Worm (Caenorhabditis elegans) whole organism, young adult: Measurements from ENCODE around the gene ugt-60.

Experiments used
- F10E7.11 ChIP-seq: sonication (generic microtip); optimal IDR thresholded peaks from 2 replicates; lab custom pipeline; 2017; ENCODE audit warnings: mild to moderate bottlenecking, missing genetic modification characterization, moderate library complexity, missing compliant biosample characterization
- F37B4.10 ChIP-seq: fragments of 200-800 bp; sonication (Bioruptor generic); IDR thresholded peaks from 2 replicates; pipeline ENCODE4 v1.3.6; 2022; ENCODE audit warnings: missing genetic modification characterization, missing compliant biosample characterization
- F39B2.1 ChIP-seq: fragments of 200-800 bp; sonication (Bioruptor generic); IDR thresholded peaks from 2 replicates; pipeline ENCODE4 v1.3.6; 2022; ENCODE audit warnings: missing genetic modification reagents, missing genetic modification characterization, missing compliant biosample characterization
- F52B5.7 ChIP-seq: sonication (generic microtip); optimal IDR thresholded peaks from 2 replicates; lab custom pipeline; 2016; ENCODE audit warnings: mild to moderate bottlenecking, missing genetic modification characterization, missing compliant biosample characterization
- F55B11.4 ChIP-seq: sonication (generic microtip); optimal IDR thresholded peaks from 2 replicates; lab custom pipeline; 2016; ENCODE audit warnings: missing compliant biosample characterization, missing genetic modification characterization, borderline replicate concordance; ENCODE audit not compliant: insufficient read depth
- K11D2.4 ChIP-seq: fragments of 200-800 bp; sonication (Bioruptor generic); IDR thresholded peaks from 2 replicates; pipeline ENCODE4 v1.3.6; 2022; ENCODE audit warnings: missing genetic modification reagents, missing genetic modification characterization, missing compliant biosample characterization
- K12H6.12 ChIP-seq: fragments of 200-800 bp; sonication (Bioruptor generic); optimal IDR thresholded peaks from 2 replicates; lab custom pipeline; 2018; ENCODE audit warnings: mild to moderate bottlenecking, missing genetic modification characterization, missing compliant biosample characterization
- T26A5.8 ChIP-seq: sonication (generic microtip); optimal IDR thresholded peaks from 2 replicates; lab custom pipeline; 2016; ENCODE audit warnings: missing genetic modification characterization, missing compliant biosample characterization
- Y53G8AR.9 ChIP-seq: fragments of 200-800 bp; sonication (Bioruptor generic); conservative IDR thresholded peaks from 2 replicates; pipeline ENCODE4 v1.3.6; 2022; ENCODE audit warnings: missing genetic modification reagents, missing genetic modification characterization, missing compliant biosample characterization
- Y67H2A.10 ChIP-seq: fragments of 200-800 bp; sonication (Bioruptor generic); conservative IDR thresholded peaks from 2 replicates; pipeline ENCODE4 v1.3.6; 2022; ENCODE audit warnings: missing genetic modification reagents, missing genetic modification characterization, missing compliant biosample characterization
- aptf-3 ChIP-seq: fragments of 200-800 bp; sonication (Bioruptor generic); IDR thresholded peaks from 2 replicates; pipeline ENCODE4 v1.3.6; 2022; ENCODE audit warnings: missing genetic modification characterization, missing compliant biosample characterization
- atf-7 ChIP-seq: sonication (generic microtip); optimal IDR thresholded peaks from 2 replicates; lab custom pipeline; 2017; ENCODE audit warnings: mild to moderate bottlenecking, missing genetic modification characterization, missing compliant biosample characterization
- attf-3 ChIP-seq: fragments of 200-800 bp; sonication (Bioruptor generic); conservative IDR thresholded peaks from 2 replicates; pipeline ENCODE4 v1.3.6; 2022; ENCODE audit warnings: missing genetic modification reagents, missing genetic modification characterization, missing compliant biosample characterization
- ccch-3 ChIP-seq: fragments of 200-800 bp; sonication (Bioruptor generic); optimal IDR thresholded peaks from 2 replicates; lab custom pipeline; 2018; ENCODE audit warnings: mild to moderate bottlenecking, missing genetic modification characterization, missing compliant biosample characterization
- cebp-2 ChIP-seq: fragments of 200-800 bp; sonication (Bioruptor generic); IDR thresholded peaks from 2 replicates; pipeline ENCODE4 v1.3.6; 2022; ENCODE audit warnings: missing genetic modification characterization, missing compliant biosample characterization
- ceh-40 ChIP-seq: fragments of 200-800 bp; sonication (Bioruptor generic); IDR thresholded peaks from 2 replicates; pipeline ENCODE4 v1.3.6; 2022; ENCODE audit warnings: missing genetic modification characterization, missing compliant biosample characterization
- ceh-58 ChIP-seq: fragments of 200-800 bp; sonication (Bioruptor generic); IDR thresholded peaks from 2 replicates; pipeline ENCODE4 v1.3.6; 2022; ENCODE audit warnings: missing genetic modification characterization, missing compliant biosample characterization
- ceh-79 ChIP-seq: sonication (generic microtip); optimal IDR thresholded peaks from 2 replicates; lab custom pipeline; 2017; ENCODE audit warnings: mild to moderate bottlenecking, missing genetic modification characterization, missing compliant biosample characterization
- ceh-91 ChIP-seq: fragments of 200-800 bp; sonication (Bioruptor generic); IDR thresholded peaks from 2 replicates; pipeline ENCODE4 v1.3.6; 2022; ENCODE audit warnings: missing genetic modification reagents, missing genetic modification characterization, missing compliant biosample characterization
- chd-7 ChIP-seq: sonication (generic microtip); optimal IDR thresholded peaks from 2 replicates; lab custom pipeline; 2016; ENCODE audit warnings: mild to moderate bottlenecking, missing genetic modification characterization, moderate library complexity, missing compliant biosample characterization
- dpff-1 ChIP-seq: sonication (generic microtip); optimal IDR thresholded peaks from 2 replicates; lab custom pipeline; 2017; ENCODE audit warnings: mild to moderate bottlenecking, missing genetic modification characterization, missing compliant biosample characterization
- efl-1 ChIP-seq: fragments of 150-350 bp; optimal IDR thresholded peaks from 2 replicates; lab custom pipeline; 2014; ENCODE audit warnings: missing biosample characterization, missing genetic modification reagents, missing genetic modification characterization
- ets-4 ChIP-seq: fragments of 200-800 bp; sonication (Bioruptor generic); optimal IDR thresholded peaks from 2 replicates; lab custom pipeline; 2018; ENCODE audit warnings: mild to moderate bottlenecking, missing genetic modification characterization, missing compliant biosample characterization
- hlh-12 ChIP-seq: sonication (generic microtip); optimal IDR thresholded peaks from 2 replicates; lab custom pipeline; 2016; ENCODE audit warnings: missing genetic modification characterization, missing compliant biosample characterization
- hsf-1 ChIP-seq: fragments of 200-800 bp; sonication (Bioruptor generic); IDR thresholded peaks from 2 replicates; pipeline ENCODE4 v1.3.6; 2022; ENCODE audit warnings: missing genetic modification reagents, missing genetic modification characterization, missing compliant biosample characterization
- lag-1 ChIP-seq: fragments of 200-800 bp; sonication (Bioruptor generic); IDR thresholded peaks from 2 replicates; pipeline ENCODE4 v1.3.6; 2022; ENCODE audit warnings: missing genetic modification reagents, missing genetic modification characterization, missing compliant biosample characterization
- let-526 ChIP-seq: fragments of 200-800 bp; sonication (Bioruptor generic); IDR thresholded peaks from 2 replicates; pipeline ENCODE4 v1.3.6; 2022; ENCODE audit warnings: missing genetic modification reagents, missing genetic modification characterization, missing compliant biosample characterization
- let-607 ChIP-seq, 2 experiments: fragments of 200-800 bp in 1 of 2; sonication (Bioruptor generic) in 1 of 2; sonication (generic microtip) in 1 of 2; optimal IDR thresholded peaks; 2 replicates each; lab custom pipeline; 2016 to 2018; ENCODE audit warnings: mild to moderate bottlenecking in 2 of 2, missing compliant biosample characterization in 2 of 2, missing genetic modification characterization in 2 of 2, moderate library complexity in 2 of 2, missing genotype in 1 of 2
- lin-26 ChIP-seq: fragments of 200-800 bp; sonication (Bioruptor generic); IDR thresholded peaks from 2 replicates; pipeline ENCODE4 v1.3.6; 2022; ENCODE audit warnings: missing genetic modification reagents, missing genetic modification characterization, missing compliant biosample characterization
- lin-35 ChIP-seq, 3 experiments: fragments of 150-350 bp in 2 of 3; sonication (generic microtip) in 1 of 3; optimal IDR thresholded peaks; 2 replicates each; lab custom pipeline; 2014 to 2018; ENCODE audit warnings: missing biosample characterization in 3 of 3, missing genetic modification characterization in 3 of 3, missing genetic modification reagents in 3 of 3
- lsy-27 ChIP-seq: sonication (generic microtip); optimal IDR thresholded peaks from 2 replicates; lab custom pipeline; 2017; ENCODE audit warnings: missing genetic modification characterization, mild to moderate bottlenecking, missing compliant biosample characterization, antibody characterized with exemption, missing genotype, borderline replicate concordance; ENCODE audit not compliant: insufficient read depth
- madf-10 ChIP-seq: sonication (generic microtip); optimal IDR thresholded peaks from 2 replicates; lab custom pipeline; 2016; ENCODE audit warnings: mild to moderate bottlenecking, missing genetic modification characterization, missing compliant biosample characterization
- madf-3 ChIP-seq: fragments of 200-800 bp; sonication (Bioruptor generic); IDR thresholded peaks from 2 replicates; pipeline ENCODE4 v1.3.6; 2022; ENCODE audit warnings: missing genetic modification reagents, missing genetic modification characterization, missing compliant biosample characterization
- madf-8 ChIP-seq: fragments of 200-800 bp; sonication (Bioruptor generic); conservative IDR thresholded peaks from 2 replicates; pipeline ENCODE4 v1.3.6; 2022; ENCODE audit warnings: missing genetic modification reagents, missing genetic modification characterization, missing compliant biosample characterization
- nfya-1 ChIP-seq: sonication (generic microtip); optimal IDR thresholded peaks from 2 replicates; lab custom pipeline; 2017; ENCODE audit warnings: antibody characterized with exemption, missing compliant biosample characterization, missing genetic modification characterization, borderline replicate concordance; ENCODE audit not compliant: insufficient read depth
- nfya-2 ChIP-seq: fragments of 200-800 bp; sonication (Bioruptor generic); IDR thresholded peaks from 2 replicates; pipeline ENCODE4 v1.3.6; 2022; ENCODE audit warnings: missing genetic modification reagents, missing genetic modification characterization, missing compliant biosample characterization
- nhr-90 ChIP-seq: sonication (generic microtip); optimal IDR thresholded peaks from 2 replicates; lab custom pipeline; 2016; ENCODE audit warnings: missing genotype, mild to moderate bottlenecking, missing genetic modification characterization, missing compliant biosample characterization
- repo-1 ChIP-seq: sonication (generic microtip); optimal IDR thresholded peaks from 2 replicates; lab custom pipeline; 2017; ENCODE audit warnings: mild to moderate bottlenecking, missing genetic modification characterization, missing compliant biosample characterization
- rpc-1 ChIP-seq, 2 experiments: fragments of 150-350 bp in 1 of 2; sonication (generic microtip) in 1 of 2; optimal IDR thresholded peaks; 2 replicates each; lab custom pipeline; 2014 to 2018; ENCODE audit warnings: missing biosample characterization in 1 of 2, missing genetic modification characterization in 1 of 2, missing genetic modification reagents in 1 of 2, missing genotype in 1 of 2
- sdz-38 ChIP-seq: sonication (generic microtip); optimal IDR thresholded peaks from 2 replicates; lab custom pipeline; 2016; ENCODE audit warnings: missing genotype, missing genetic modification characterization, missing compliant biosample characterization
- snpc-1.1 ChIP-seq: sonication (generic microtip); optimal IDR thresholded peaks from 2 replicates; lab custom pipeline; 2017; ENCODE audit warnings: missing genetic modification characterization, mild to moderate bottlenecking, missing compliant biosample characterization, antibody characterized with exemption, moderate library complexity, missing genotype, missing genetic modification reagents; ENCODE audit not compliant: insufficient read depth
- snpc-1.3 ChIP-seq: sonication (generic microtip); optimal IDR thresholded peaks from 2 replicates; lab custom pipeline; 2017; ENCODE audit warnings: missing genetic modification characterization, mild to moderate bottlenecking, missing compliant biosample characterization, antibody characterized with exemption, moderate library complexity, missing genotype, missing genetic modification reagents; ENCODE audit not compliant: insufficient read depth
- somi-1 ChIP-seq: fragments of 200-800 bp; sonication (Bioruptor generic); optimal IDR thresholded peaks from 2 replicates; lab custom pipeline; 2018; ENCODE audit warnings: mild to moderate bottlenecking, missing genetic modification characterization, missing compliant biosample characterization
- tlf-1 ChIP-seq: fragments of 200-800 bp; sonication (Bioruptor generic); optimal IDR thresholded peaks from 2 replicates; lab custom pipeline; 2018; ENCODE audit warnings: mild to moderate bottlenecking, missing genetic modification characterization, missing compliant biosample characterization
- unc-130 ChIP-seq: sonication (generic microtip); optimal IDR thresholded peaks from 2 replicates; lab custom pipeline; 2016; ENCODE audit warnings: missing genetic modification reagents, missing genetic modification characterization, missing compliant biosample characterization
- unc-62 ChIP-seq: fragments of 150-350 bp; optimal IDR thresholded peaks from 2 replicates; lab custom pipeline; 2014; ENCODE audit warnings: missing biosample characterization, missing genetic modification reagents, missing genetic modification characterization
- ztf-18 ChIP-seq: sonication (generic microtip); optimal IDR thresholded peaks from 2 replicates; lab custom pipeline; 2016; ENCODE audit warnings: missing genotype, mild to moderate bottlenecking, missing genetic modification characterization, missing compliant biosample characterization
- ztf-22 ChIP-seq: fragments of 200-800 bp; sonication (Bioruptor generic); optimal IDR thresholded peaks from 2 replicates; lab custom pipeline; 2018; ENCODE audit warnings: mild to moderate bottlenecking, missing genetic modification characterization, moderate library complexity, missing compliant biosample characterization

The ugt-60 gene

DNA sequence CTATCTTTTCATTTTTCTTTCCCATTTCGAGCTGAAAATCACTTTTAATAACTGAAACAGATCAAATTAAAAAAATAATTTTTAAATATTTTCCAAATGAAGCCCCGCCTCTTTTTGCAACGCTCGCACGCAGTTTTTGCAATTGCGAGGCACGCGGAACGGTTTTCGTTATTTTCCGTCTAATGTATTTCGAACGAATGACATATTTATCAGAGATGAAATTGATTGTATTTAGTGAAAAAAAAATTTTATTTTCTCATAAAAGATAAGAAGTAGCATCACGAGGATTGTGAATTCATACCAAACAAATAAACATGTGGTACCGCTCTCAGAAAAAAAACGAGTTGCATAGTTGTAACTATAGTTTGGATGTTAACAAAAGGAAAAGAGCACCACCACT, 49.0 kb downstream of the ugt-60 start, which contains the start of gene rpac-19 (continued):
- TF ChIP-seq ceh-58 (GFP tag; lab: Robert Waterston, UW) (no peak), Y53G8AR.9 (GFP tag; lab: Robert Waterston, UW) (peak; percentile 82; the same call in 1 of the 2 replicates), F55B11.4 (no peak), madf-8 (GFP tag; lab: Robert Waterston, UW) (peak; percentile 32), dpff-1 (tag; lab: Kevin White, UChicago) (no peak), cebp-2 (GFP tag; lab: Robert Waterston, UW) (no peak), ceh-40 (no peak), hsf-1 (GFP tag; lab: Robert Waterston, UW) (peak; percentile 80), aptf-3 (GFP tag; lab: Robert Waterston, UW) (no peak), nhr-90 (tag; lab: Kevin White, UChicago) (peak; percentile 28), K12H6.12 (tag; lab: Kevin White, UChicago) (peak; percentile 25), attf-3 (GFP tag; lab: Robert Waterston, UW) (no peak; the same call in 1 of the 2 replicates), ets-4 (no peak), T26A5.8 (tag; lab: Kevin White, UChicago) (peak; percentile 57), snpc-1.3 (tag; lab: Kevin White, UChicago) (peak; percentile 53), rpc-1 (optimal IDR thresholded peaks at IDR 0.05; lab: Kevin White, UChicago) (peak; percentile 37), rpc-1 (tag; optimal IDR thresholded peaks at IDR 0.05; lab: Kevin White, UChicago) (no peak), ztf-18 (tag; lab: Kevin White, UChicago) (peak; percentile 75), lin-26 (GFP tag; lab: Robert Waterston, UW) (0 out of 2 replicates have a peak, but pooled peaks have one; percentile 43), lin-35 (GFP tag; optimal IDR thresholded peaks at IDR 0.05; lab: Kevin White, UChicago) (peak in 2 of 3 experiments; percentile 23 to 79), ccch-3 (GFP tag; lab: Kevin White, UChicago) (no peak), Y67H2A.10 (GFP tag; lab: Robert Waterston, UW) (peak; percentile 35; the same call in 1 of the 2 replicates), lag-1 (GFP tag; lab: Robert Waterston, UW) (no peak), lsy-27 (tag; lab: Kevin White, UChicago) (no peak), hlh-12 (tag; lab: Kevin White, UChicago) (no peak), madf-10 (tag; lab: Kevin White, UChicago) (peak; percentile 80), ztf-22 (GFP tag; lab: Kevin White, UChicago) (peak; percentile 34), F37B4.10 (GFP tag; lab: Robert Waterston, UW) (no peak), unc-62 (no peak), tlf-1 (GFP tag; lab: Kevin White, UChicago) (peak; percentile 86), let-607 (tag; optimal IDR thresholded peaks at IDR 0.05; lab: Kevin White, UChicago) (peak; percentile 32 to 78), F52B5.7 (peak; percentile 65), ceh-91 (GFP tag; lab: Robert Waterston, UW) (no peak), unc-130 (GFP tag; lab: Kevin White, UChicago) (peak; percentile 78), F39B2.1 (GFP tag; lab: Robert Waterston, UW) (no peak), atf-7 (peak; percentile 64), repo-1 (tag; lab: Kevin White, UChicago) (peak; percentile 89), efl-1 (GFP tag; lab: Kevin White, UChicago) (peak; percentile 42), sdz-38 (tag; lab: Kevin White, UChicago) (no peak), nfya-1 (tag; lab: Kevin White, UChicago) (no peak), ceh-79 (tag; lab: Kevin White, UChicago) (peak; percentile 85), somi-1 (peak; percentile 61), madf-3 (GFP tag; lab: Robert Waterston, UW) (peak; percentile 73; the same call in 1 of the 2 replicates), F10E7.11 (peak; percentile 89), nfya-2 (GFP tag; lab: Robert Waterston, UW) (no peak), let-526 (GFP tag; lab: Robert Waterston, UW) (peak; percentile 53; the same call in 1 of the 2 replicates), snpc-1.1 (tag; lab: Kevin White, UChicago) (peak; percentile 67), K11D2.4 (GFP tag; lab: Robert Waterston, UW) (peak; percentile 33; the same call in 1 of the 2 replicates), chd-7 (tag; lab: Kevin White, UChicago) (peak; percentile 61)
